Worm (Caenorhabditis elegans) whole organism, midembryonic: ENCODE data around the gene ttc-37.

ENCODE experiments used
- T22C8.4 ChIP-seq: fragments of 200-800 bp; sonication (Bioruptor generic); IDR thresholded peaks from 2 replicates; pipeline ENCODE4 v1.3.6; 2022; ENCODE audit warnings: missing genetic modification characterization, missing compliant biosample characterization
- cog-1 ChIP-seq: sonication (generic microtip); optimal IDR thresholded peaks from 2 replicates; lab custom pipeline; 2016; ENCODE audit warnings: missing genetic modification characterization, missing compliant biosample characterization
- klf-2 ChIP-seq: fragments of 200-800 bp; sonication (Bioruptor generic); conservative IDR thresholded peaks from 2 replicates; pipeline ENCODE4 v1.3.6; 2022; ENCODE audit warnings: missing genetic modification reagents, missing genetic modification characterization, missing compliant biosample characterization
- ztf-23 ChIP-seq: fragments of 200-800 bp; sonication (Bioruptor generic); IDR thresholded peaks from 2 replicates; pipeline ENCODE4 v1.3.6; 2022; ENCODE audit warnings: missing genetic modification reagents, missing genetic modification characterization, missing compliant biosample characterization

DNA sequence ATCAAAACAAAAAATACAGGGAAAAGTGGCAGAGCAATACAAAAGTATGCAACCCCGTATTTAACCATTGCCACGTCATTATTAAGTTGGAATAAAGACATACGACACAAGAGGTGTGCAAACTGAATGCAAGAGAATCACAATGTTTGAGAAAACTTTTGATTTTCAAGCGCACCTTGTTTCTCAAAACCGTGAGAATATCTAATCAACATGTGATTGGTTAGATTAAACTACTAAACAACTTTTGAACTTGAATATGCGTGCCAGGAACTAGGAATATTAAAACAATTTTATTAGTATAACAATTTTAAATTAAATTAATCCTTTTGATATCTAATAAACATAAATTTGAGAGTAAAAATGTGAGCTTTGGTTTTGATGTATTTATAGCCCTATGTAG is 55.2 kb downstream of the ttc-37 start, which contains the start of gene srt-70:
- TF ChIP-seq ztf-23 (GFP tag; lab: Robert Waterston, UW): no peak
- TF ChIP-seq T22C8.4: no peak
- TF ChIP-seq klf-2 (GFP tag; lab: Robert Waterston, UW): no peak
- TF ChIP-seq cog-1 (tag; lab: Kevin White, UChicago): no peak
